Fruit fly (Drosophila melanogaster): ENCODE measurements around the gene CG4678.
A peak's percentile ranks its signal among the peaks of the same experiment; 100 is the strongest.

The CG4678 gene

DNA sequence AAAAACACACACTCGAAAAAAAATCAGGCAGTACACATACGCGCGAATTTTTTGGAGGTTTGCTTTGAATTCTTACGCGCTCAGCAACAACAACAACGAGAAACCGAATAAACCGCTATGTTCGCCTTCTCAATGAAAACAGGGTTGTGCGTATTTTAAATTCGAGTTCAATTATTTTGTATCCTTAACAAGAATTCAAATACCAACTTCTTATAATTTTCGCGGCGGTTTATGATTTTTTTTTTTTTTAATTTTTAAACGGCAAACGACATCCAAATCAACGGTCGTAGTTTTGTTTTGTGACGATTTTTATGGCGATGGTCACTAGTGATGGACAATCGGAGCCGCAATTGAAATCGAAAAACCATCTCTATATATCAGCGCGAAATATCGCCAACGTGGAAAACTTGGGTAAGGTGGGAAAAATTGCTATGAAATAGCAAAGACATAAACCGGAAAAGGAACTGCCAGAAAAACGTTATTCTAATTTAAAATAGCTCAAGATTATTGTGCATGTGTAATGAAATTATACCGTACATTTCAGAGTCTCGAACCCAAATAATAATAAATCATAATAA is 55.7 kb downstream of the CG4678 start, which contains the start of gene goe (continued):
- peak; percentile 84 for TF ChIP-seq Antp (GFP tag; optimal IDR thresholded peaks at IDR 0.05)
- no peak for TF ChIP-seq h (optimal IDR thresholded peaks at IDR 0.05)
- TF ChIP-seq CG16863 (GFP tag; optimal IDR thresholded peaks at IDR 0.05) = peak; percentile 56
- peak; percentile 95 for TF ChIP-seq bbx (GFP tag; IDR thresholded peaks at IDR 0.05; ENCODE audit: partially characterized antibody)
- peak; percentile 65 for TF ChIP-seq az2 (GFP tag; optimal IDR thresholded peaks at IDR 0.05)
- TF ChIP-seq gce (GFP tag; IDR thresholded peaks at IDR 0.05) = peak; percentile 66; the same call in 2 of the 3 replicates
- peak; percentile 78 for TF ChIP-seq CG14441 (GFP tag; IDR thresholded peaks at IDR 0.05)
- TF ChIP-seq Nf-YC (tag; optimal IDR thresholded peaks at IDR 0.05) = peak; percentile 25
- TF ChIP-seq exex (tag; optimal IDR thresholded peaks at IDR 0.05) = peak; percentile 33
- TF ChIP-seq CG30431 (GFP tag; optimal IDR thresholded peaks at IDR 0.05) = peak; percentile 51
- peak; percentile 29 for TF ChIP-seq Sox100B (GFP tag; optimal IDR thresholded peaks at IDR 0.05)
- peak; percentile 70 for TF ChIP-seq HLH4C (GFP tag; IDR thresholded peaks at IDR 0.05; ENCODE audit: partially characterized antibody)
- peak; percentile 76 for TF ChIP-seq CG13775 (GFP tag; optimal IDR thresholded peaks at IDR 0.05)
- TF ChIP-seq tin (GFP tag; optimal IDR thresholded peaks at IDR 0.05) = peak; percentile 72
- no peak for TF ChIP-seq Deaf1 (tag; optimal IDR thresholded peaks at IDR 0.05)
- no peak for TF ChIP-seq peb (GFP tag; IDR thresholded peaks at IDR 0.05)
- TF ChIP-seq Chrac-16 (GFP tag; optimal IDR thresholded peaks at IDR 0.05) = peak; percentile 76
- TF ChIP-seq dpn (GFP tag; optimal IDR thresholded peaks at IDR 0.05) = peak; percentile 82 to 91
- peak; percentile 5 for TF ChIP-seq CG1792 (GFP tag; optimal IDR thresholded peaks at IDR 0.05)
- TF ChIP-seq CG31388 (GFP tag; optimal IDR thresholded peaks at IDR 0.05) = no peak
- TF ChIP-seq gsb (GFP tag; IDR thresholded peaks at IDR 0.05) = 0 out of 2 replicates have a peak, but pooled peaks have one; percentile 27
- TF ChIP-seq p53 (GFP tag; optimal IDR thresholded peaks at IDR 0.05) = peak; percentile 85
- peak; percentile 42 for TF ChIP-seq ab (GFP tag; optimal IDR thresholded peaks at IDR 0.05)
- TF ChIP-seq CG6689 (GFP tag; IDR thresholded peaks at IDR 0.05) = peak; percentile 57
- peak; percentile 76 for TF ChIP-seq CG12744 (GFP tag; optimal IDR thresholded peaks at IDR 0.05)
- TF ChIP-seq CG2712 (tag; optimal IDR thresholded peaks at IDR 0.05) = peak; percentile 53
- TF ChIP-seq CG2129 (GFP tag; IDR thresholded peaks at IDR 0.05; ENCODE audit: partially characterized antibody) = peak; percentile 74
- TF ChIP-seq CG1832 (GFP tag; optimal IDR thresholded peaks at IDR 0.05) = no peak
- TF ChIP-seq CG3407 (GFP tag; optimal IDR thresholded peaks at IDR 0.05) = peak; percentile 76
- peak in 1 of 3 experiments; percentile 28 for TF ChIP-seq lola (GFP tag; optimal IDR thresholded peaks at IDR 0.05)
- peak; percentile 60 for TF ChIP-seq stc (GFP tag; IDR thresholded peaks at IDR 0.05)
- peak; percentile 91 for TF ChIP-seq NFAT (GFP tag; IDR thresholded peaks at IDR 0.05)
- peak; percentile 30 for TF ChIP-seq Neu2 (GFP tag; optimal IDR thresholded peaks at IDR 0.05; ENCODE audit: borderline replicate concordance)
- TF ChIP-seq hth (optimal IDR thresholded peaks at IDR 0.05) = no peak
- TF ChIP-seq CG2116 (GFP tag; optimal IDR thresholded peaks at IDR 0.05) = peak; percentile 87
- TF ChIP-seq CG6254 (GFP tag; optimal IDR thresholded peaks at IDR 0.05) = no peak
- TF ChIP-seq schlank (tag; optimal IDR thresholded peaks at IDR 0.05) = peak; percentile 86
- TF ChIP-seq CG8388 (GFP tag; optimal IDR thresholded peaks at IDR 0.05) = peak; percentile 64
- TF ChIP-seq Ptx1 (GFP tag; IDR thresholded peaks at IDR 0.05) = peak; percentile 72
- peak; percentile 99 for TF ChIP-seq Ets65A (GFP tag)
- peak; percentile 53 for TF ChIP-seq cg (GFP tag; optimal IDR thresholded peaks at IDR 0.05)
- peak in 1 of 3 experiments; percentile 39 for TF ChIP-seq Stat92E (GFP tag; optimal IDR thresholded peaks at IDR 0.05)
- peak; percentile 73 for TF ChIP-seq lmd (GFP tag; IDR thresholded peaks at IDR 0.05)
- peak; percentile 30 for TF ChIP-seq CG10979 (tag; optimal IDR thresholded peaks at IDR 0.05)
- TF ChIP-seq en (GFP tag; optimal IDR thresholded peaks at IDR 0.05) = peak; percentile 71
- peak; percentile 53 for TF ChIP-seq Sox102F (GFP tag; optimal IDR thresholded peaks at IDR 0.05)
- peak; percentile 80 for TF ChIP-seq CG7786 (GFP tag; optimal IDR thresholded peaks at IDR 0.05)
- TF ChIP-seq Trl (optimal IDR thresholded peaks at IDR 0.05) = no peak
- TF ChIP-seq Trl (GFP tag; optimal IDR thresholded peaks at IDR 0.05) = peak; percentile 90
- no peak for TF ChIP-seq CG15479 (GFP tag; optimal IDR thresholded peaks at IDR 0.05)
- peak; percentile 68; the same call in 2 of the 3 replicates for TF ChIP-seq H15 (GFP tag; IDR thresholded peaks at IDR 0.05)
